Fruit fly (Drosophila melanogaster) whole organism, wandering third instar larva: ENCODE measurements around the gene CG1074.
A peak's percentile ranks its signal among the peaks of the same experiment; 100 is the strongest.

Experiments used
- Abd-B ChIP-seq: fragments of >200 bp; optimal IDR thresholded peaks from 2 replicates; lab custom pipeline; 2017; ENCODE audit warnings: missing biosample characterization, missing genetic modification characterization
- CG32264 ChIP-seq: fragments of 200-800 bp; sonication (Bioruptor generic); optimal IDR thresholded peaks from 2 replicates; lab custom pipeline; 2016; ENCODE audit warnings: missing biosample characterization, missing genetic modification characterization
- CG9705 ChIP-seq: fragments of 200-800 bp; sonication (Bioruptor generic); optimal IDR thresholded peaks from 2 replicates; lab custom pipeline; 2018; ENCODE audit warnings: missing biosample characterization, mild to moderate bottlenecking, missing genetic modification characterization
- CrebA ChIP-seq: fragments of 200-800 bp; sonication (Bioruptor generic); optimal IDR thresholded peaks from 2 replicates; lab custom pipeline; 2016; ENCODE audit warnings: missing biosample characterization, mild to moderate bottlenecking, missing genetic modification characterization, borderline replicate concordance
- Dfd ChIP-seq: fragments of >200 bp; optimal IDR thresholded peaks from 2 replicates; lab custom pipeline; 2017; ENCODE audit warnings: missing biosample characterization, missing genetic modification characterization
- Dif ChIP-seq: fragments of 200-275, 200-300 bp; sonication (Bioruptor generic); optimal IDR thresholded peaks from 2 replicates; lab custom pipeline; 2018; ENCODE audit warnings: missing biosample characterization, missing genetic modification characterization; ENCODE audit not compliant: partially characterized antibody
- GATAd ChIP-seq: sonication (Bioruptor generic); optimal IDR thresholded peaks from 2 replicates; lab custom pipeline; 2016; ENCODE audit warnings: missing biosample characterization, missing genetic modification characterization
- HLH106 ChIP-seq: fragments of 200-800 bp; optimal IDR thresholded peaks from 3 replicates; lab custom pipeline; 2019; ENCODE audit warnings: missing biosample characterization, mild to moderate bottlenecking, missing genetic modification characterization, moderate library complexity
- Hnf4 ChIP-seq: fragments of 200-800 bp; sonication (Bioruptor generic); optimal IDR thresholded peaks from 2 replicates; lab custom pipeline; 2016; ENCODE audit warnings: missing biosample characterization, mild to moderate bottlenecking, missing genetic modification characterization
- Hr78 ChIP-seq: fragments of >200 bp; optimal IDR thresholded peaks from 2 replicates; lab custom pipeline; 2017; ENCODE audit warnings: missing biosample characterization, missing genetic modification characterization
- Hr83 ChIP-seq: fragments of 200-300 bp; sonication (Bioruptor generic); optimal IDR thresholded peaks from 2 replicates; lab custom pipeline; 2016; ENCODE audit warnings: missing biosample characterization, mild to moderate bottlenecking, missing genetic modification characterization, moderate library complexity; ENCODE audit not compliant: poor library complexity, severe bottlenecking
- Jra ChIP-seq: sonication (Bioruptor generic); optimal IDR thresholded peaks from 2 replicates; lab custom pipeline; 2016; ENCODE audit warnings: missing biosample characterization, missing genetic modification characterization
- Mio ChIP-seq: sonication (Bioruptor generic); optimal IDR thresholded peaks from 2 replicates; lab custom pipeline; 2016; ENCODE audit warnings: missing biosample characterization, missing genetic modification characterization
- Myc ChIP-seq: fragments of >200 bp; optimal IDR thresholded peaks from 2 replicates; lab custom pipeline; 2017
- N ChIP-seq: fragments of >200 bp; optimal IDR thresholded peaks from 2 replicates; lab custom pipeline; 2018; ENCODE audit warnings: missing biosample characterization, missing external identifiers, missing genetic modification characterization
- OdsH ChIP-seq: fragments of 200-800 bp; sonication (Bioruptor generic); optimal IDR thresholded peaks from 2 replicates; lab custom pipeline; 2016; ENCODE audit warnings: missing biosample characterization, mild to moderate bottlenecking, missing genetic modification characterization
- Rel ChIP-seq, 2 experiments: fragments of 200-800 bp; sonication (Bioruptor generic) in 1 of 2; optimal IDR thresholded peaks; 2 replicates in 1 of 2; 3 replicates in 1 of 2; lab custom pipeline; 2016 to 2019; ENCODE audit warnings: mild to moderate bottlenecking in 2 of 2, missing biosample characterization in 2 of 2, missing genetic modification characterization in 2 of 2, moderate library complexity in 1 of 2
- Sp1 ChIP-seq: fragments of 200-800 bp; sonication (Bioruptor generic); optimal IDR thresholded peaks from 3 replicates; lab custom pipeline; 2019; ENCODE audit warnings: missing biosample characterization, mild to moderate bottlenecking, missing genetic modification characterization, moderate library complexity
- Vsx2 ChIP-seq: fragments of 200-300, 225-300 bp; sonication (Bioruptor generic); optimal IDR thresholded peaks from 2 replicates; lab custom pipeline; 2018; ENCODE audit warnings: missing biosample characterization, missing genetic modification characterization; ENCODE audit not compliant: partially characterized antibody
- br ChIP-seq: fragments of 200-800 bp; sonication (Bioruptor generic); optimal IDR thresholded peaks from 2 replicates; lab custom pipeline; 2016; ENCODE audit warnings: missing biosample characterization, missing genetic modification characterization
- brk ChIP-seq: fragments of 200-800 bp; sonication (Bioruptor generic); optimal IDR thresholded peaks from 2 replicates; lab custom pipeline; 2016; ENCODE audit warnings: missing biosample characterization, mild to moderate bottlenecking, missing genetic modification characterization
- dl ChIP-seq, 2 experiments: fragments of 175-275, 200-275 bp in 1 of 2; fragments of 200-275 bp in 1 of 2; sonication (Bioruptor generic); optimal IDR thresholded peaks; lab custom pipeline; 2018; ENCODE audit warnings: mild to moderate bottlenecking in 2 of 2, missing biosample characterization in 2 of 2, missing genetic modification characterization in 2 of 2, moderate library complexity in 2 of 2; ENCODE audit not compliant: partially characterized antibody in 2 of 2, insufficient read depth in 1 of 2
- dmrt93B ChIP-seq: fragments of 200-800 bp; sonication (Bioruptor generic); optimal IDR thresholded peaks from 2 replicates; lab custom pipeline; 2018; ENCODE audit warnings: missing biosample characterization, mild to moderate bottlenecking, missing genetic modification characterization
- dsf ChIP-seq: sonication (Bioruptor generic); optimal IDR thresholded peaks from 2 replicates; lab custom pipeline; 2016; ENCODE audit warnings: missing biosample characterization, missing genetic modification characterization, borderline replicate concordance
- ey ChIP-seq: fragments of 200-800 bp; sonication (Bioruptor generic); optimal IDR thresholded peaks from 2 replicates; lab custom pipeline; 2016; ENCODE audit warnings: missing biosample characterization, missing genetic modification characterization
- foxo ChIP-seq, 2 experiments: fragments of 200-800 bp; sonication (Bioruptor generic); optimal IDR thresholded peaks; 2 replicates in 1 of 2; 3 replicates in 1 of 2; lab custom pipeline; 2016 to 2017; ENCODE audit warnings: missing biosample characterization in 2 of 2, missing genetic modification characterization in 2 of 2
- fru ChIP-seq: fragments of 200-800 bp; sonication (Bioruptor generic); optimal IDR thresholded peaks from 3 replicates; lab custom pipeline; 2016; ENCODE audit warnings: missing biosample characterization, mild to moderate bottlenecking, missing genetic modification characterization
- h ChIP-seq: fragments of 200-800 bp; sonication (Bioruptor generic); optimal IDR thresholded peaks from 3 replicates; lab custom pipeline; 2016; ENCODE audit warnings: missing biosample characterization, mild to moderate bottlenecking, missing genetic modification characterization
- jim ChIP-seq: fragments of 175-275, 200-325 bp; sonication (Bioruptor generic); optimal IDR thresholded peaks from 2 replicates; lab custom pipeline; 2016; ENCODE audit warnings: missing biosample characterization, mild to moderate bottlenecking, missing genetic modification characterization
- lola ChIP-seq: fragments of >200 bp; optimal IDR thresholded peaks from 2 replicates; lab custom pipeline; 2017; ENCODE audit warnings: missing biosample characterization, missing genetic modification characterization
- pan ChIP-seq: fragments of >200 bp; optimal IDR thresholded peaks from 2 replicates; lab custom pipeline; 2017
- psq ChIP-seq: fragments of 200-800 bp; sonication (Bioruptor generic); optimal IDR thresholded peaks from 3 replicates; lab custom pipeline; 2017; ENCODE audit warnings: missing biosample characterization, mild to moderate bottlenecking, missing genetic modification characterization, moderate library complexity
- rgr ChIP-seq: fragments of 200-800 bp; sonication (Bioruptor generic); optimal IDR thresholded peaks from 3 replicates; lab custom pipeline; 2016; ENCODE audit warnings: missing biosample characterization, mild to moderate bottlenecking, missing genetic modification characterization
- sage ChIP-seq: fragments of 200-800 bp; sonication (Bioruptor generic); optimal IDR thresholded peaks from 2 replicates; lab custom pipeline; 2016; ENCODE audit warnings: missing biosample characterization, mild to moderate bottlenecking, missing genetic modification characterization
- sv ChIP-seq: fragments of 200-800 bp; sonication (Bioruptor generic); optimal IDR thresholded peaks from 3 replicates; lab custom pipeline; 2016; ENCODE audit warnings: missing biosample characterization, missing genetic modification characterization
- tai ChIP-seq: sonication (Bioruptor generic); optimal IDR thresholded peaks from 2 replicates; lab custom pipeline; 2016; ENCODE audit warnings: missing biosample characterization, missing genetic modification characterization
- usp ChIP-seq: fragments of >200 bp; optimal IDR thresholded peaks from 2 replicates; lab custom pipeline; 2017; ENCODE audit warnings: missing biosample characterization, missing genetic modification characterization
- woc ChIP-seq: sonication (Bioruptor generic); optimal IDR thresholded peaks from 2 replicates; lab custom pipeline; 2016; ENCODE audit warnings: missing biosample characterization, mild to moderate bottlenecking, missing genetic modification characterization

CG1074 gene

DNA sequence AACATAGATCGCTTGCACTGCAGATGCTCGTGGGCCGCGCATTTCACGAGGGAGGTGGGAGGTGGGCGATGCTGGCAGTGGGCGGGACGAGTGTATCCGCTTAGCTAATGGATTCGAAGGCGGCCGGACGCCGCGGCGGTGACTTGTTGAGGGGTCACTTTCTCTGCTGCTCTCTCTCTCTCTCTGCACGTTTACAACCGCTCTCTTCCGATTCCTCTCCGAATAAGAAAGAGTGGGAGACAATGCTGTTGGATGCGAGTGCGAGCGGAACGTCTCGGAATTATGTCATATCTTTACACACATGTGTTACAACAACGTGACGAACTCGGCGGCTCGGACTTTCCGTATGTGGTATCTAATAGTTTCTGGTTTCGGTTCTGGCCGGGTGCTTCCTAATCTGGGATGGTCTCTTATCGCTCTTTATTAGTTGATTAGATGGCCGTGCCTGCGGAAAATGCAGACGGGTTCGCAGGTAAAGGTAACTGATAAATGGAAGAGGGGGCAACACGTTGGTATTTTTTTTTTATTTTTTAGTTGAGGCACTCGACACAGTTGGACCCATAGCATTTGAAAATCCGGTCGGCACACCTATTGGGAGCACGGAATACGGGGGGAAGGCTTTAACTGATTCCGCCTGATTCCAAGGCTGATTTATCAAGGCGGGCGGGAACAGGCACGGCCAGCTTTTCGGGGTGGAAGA is 18.7 kb downstream of the CG1074 start:
- TF ChIP-seq Sp1 (GFP tag; lab: Kevin White, UChicago) (no peak), lola (GFP tag; lab: Kevin White, UChicago) (no peak), jim (GFP tag; lab: Kevin White, UChicago) (no peak), Hr83 (peak; percentile 26), dmrt93B (GFP tag; lab: Kevin White, UChicago) (no peak), dsf (GFP tag; lab: Kevin White, UChicago) (no peak), GATAd (GFP tag; lab: Kevin White, UChicago) (no peak), HLH106 (tag; lab: Kevin White, UChicago) (no peak), sv (no peak), Rel (GFP tag; optimal IDR thresholded peaks at IDR 0.05; lab: Kevin White, UChicago) (no peak), Rel (tag; optimal IDR thresholded peaks at IDR 0.05; lab: Kevin White, UChicago) (no peak), woc (GFP tag; lab: Kevin White, UChicago) (no peak), sage (no peak), Vsx2 (GFP tag; lab: Kevin White, UChicago) (peak; percentile 85), psq (GFP tag; lab: Kevin White, UChicago) (no peak), Dif (GFP tag; lab: Kevin White, UChicago) (peak; percentile 96), Hr78 (no peak), br (no peak), h (GFP tag; lab: Kevin White, UChicago) (no peak), tai (no peak), OdsH (GFP tag; lab: Kevin White, UChicago) (no peak), Myc (lab: Kevin White, UChicago) (no peak), dl (GFP tag; optimal IDR thresholded peaks at IDR 0.05; lab: Kevin White, UChicago; ENCODE audit: insufficient read depth in 1 of 2, partially characterized antibody in 2 of 2) (peak; percentile 92 to 93), Jra (GFP tag; lab: Kevin White, UChicago) (no peak), fru (GFP tag; lab: Kevin White, UChicago) (no peak), N (no peak), rgr (GFP tag; lab: Kevin White, UChicago) (no peak), CG32264 (GFP tag; lab: Kevin White, UChicago) (no peak), Hnf4 (GFP tag; lab: Kevin White, UChicago) (no peak), CG9705 (no peak), brk (GFP tag; lab: Kevin White, UChicago) (no peak)

DNA sequence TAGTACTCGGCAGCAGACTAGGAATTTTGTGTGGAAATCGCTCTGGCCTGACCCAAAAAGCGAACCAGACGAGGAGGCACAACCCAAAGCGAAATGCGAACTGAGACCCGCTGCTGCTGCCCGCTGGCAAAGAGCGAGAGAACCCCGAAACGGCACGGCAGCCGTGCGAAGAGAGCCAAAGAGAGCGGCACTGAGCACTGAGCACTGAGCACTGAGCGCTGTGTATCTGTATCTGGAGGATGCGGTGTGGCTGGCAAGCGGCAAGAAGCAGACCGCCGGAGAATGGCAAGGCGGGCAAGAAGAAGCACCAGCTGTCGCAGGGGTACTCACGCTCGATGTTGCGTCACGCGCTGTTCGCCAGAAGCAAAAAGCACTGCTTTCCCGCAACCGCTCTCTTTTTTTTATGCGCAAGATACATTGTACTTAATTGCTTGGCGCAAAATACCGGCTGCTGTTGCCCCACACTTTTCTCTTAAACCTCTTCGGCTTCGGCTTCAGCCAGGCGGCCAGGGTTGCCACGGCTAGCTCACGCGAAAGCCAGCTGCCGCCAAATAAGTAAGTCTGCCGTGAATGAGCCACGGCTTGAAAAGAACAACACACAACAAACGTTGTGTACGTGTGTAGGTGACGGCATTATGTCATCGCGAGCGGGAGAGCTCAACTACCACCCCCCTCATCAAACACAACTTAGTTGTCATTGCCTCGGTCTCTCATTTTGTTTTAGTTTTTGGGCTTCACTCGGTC is 19.6 kb downstream of the CG1074 start:
- TF ChIP-seq sage, result peak; percentile 44
- no peak for TF ChIP-seq pan
- TF ChIP-seq Rel (GFP tag; optimal IDR thresholded peaks at IDR 0.05; lab: Kevin White, UChicago), result no peak
- TF ChIP-seq Rel (tag; optimal IDR thresholded peaks at IDR 0.05; lab: Kevin White, UChicago), result peak; percentile 67
- no peak for TF ChIP-seq tai
- TF ChIP-seq fru (GFP tag; lab: Kevin White, UChicago), result peak; percentile 41
- TF ChIP-seq CG9705, result peak; percentile 43
- no peak for TF ChIP-seq GATAd (GFP tag; lab: Kevin White, UChicago)
- TF ChIP-seq Abd-B (GFP tag; lab: Kevin White, UChicago), result no peak
- TF ChIP-seq Hr83, result peak; percentile 91
- TF ChIP-seq Dif (GFP tag; lab: Kevin White, UChicago), result peak; percentile 100
- TF ChIP-seq Hr78, result no peak
- TF ChIP-seq Hnf4 (GFP tag; lab: Kevin White, UChicago), result peak; percentile 7
- TF ChIP-seq Mio, result no peak
- TF ChIP-seq dsf (GFP tag; lab: Kevin White, UChicago), result no peak
- peak; percentile 8 for TF ChIP-seq OdsH (GFP tag; lab: Kevin White, UChicago)
- TF ChIP-seq foxo (GFP tag; optimal IDR thresholded peaks at IDR 0.05; lab: Kevin White, UChicago), result peak in 1 of 2 experiments; percentile 50
- no peak for TF ChIP-seq Dfd (GFP tag; lab: Kevin White, UChicago)
- TF ChIP-seq Myc (lab: Kevin White, UChicago), result peak; percentile 25
- peak; percentile 13 for TF ChIP-seq Sp1 (GFP tag; lab: Kevin White, UChicago)
- peak; percentile 73 for TF ChIP-seq Jra (GFP tag; lab: Kevin White, UChicago)
- TF ChIP-seq dl (GFP tag; optimal IDR thresholded peaks at IDR 0.05; lab: Kevin White, UChicago; ENCODE audit: insufficient read depth in 1 of 2, partially characterized antibody in 2 of 2), result peak; percentile 98 to 99
- TF ChIP-seq br, result peak; percentile 33
- TF ChIP-seq CrebA (GFP tag; lab: Kevin White, UChicago), result no peak
- TF ChIP-seq usp (GFP tag; lab: Kevin White, UChicago), result no peak
- peak; percentile 22 for TF ChIP-seq rgr (GFP tag; lab: Kevin White, UChicago)
- TF ChIP-seq dmrt93B (GFP tag; lab: Kevin White, UChicago), result no peak
- no peak for TF ChIP-seq woc (GFP tag; lab: Kevin White, UChicago)
- peak; percentile 48 for TF ChIP-seq sv
- TF ChIP-seq h (GFP tag; lab: Kevin White, UChicago), result peak; percentile 63
- TF ChIP-seq ey, result no peak
- TF ChIP-seq psq (GFP tag; lab: Kevin White, UChicago), result peak; percentile 35
- TF ChIP-seq brk (GFP tag; lab: Kevin White, UChicago), result no peak
- no peak for TF ChIP-seq CG32264 (GFP tag; lab: Kevin White, UChicago)
- no peak for TF ChIP-seq jim (GFP tag; lab: Kevin White, UChicago)
- no peak for TF ChIP-seq N
- TF ChIP-seq HLH106 (tag; lab: Kevin White, UChicago), result peak; percentile 51
- TF ChIP-seq Vsx2 (GFP tag; lab: Kevin White, UChicago), result peak; percentile 98
- TF ChIP-seq lola (GFP tag; lab: Kevin White, UChicago), result no peak
